Worm (Caenorhabditis elegans): ENCODE data around the gene trap-3.

DNA sequence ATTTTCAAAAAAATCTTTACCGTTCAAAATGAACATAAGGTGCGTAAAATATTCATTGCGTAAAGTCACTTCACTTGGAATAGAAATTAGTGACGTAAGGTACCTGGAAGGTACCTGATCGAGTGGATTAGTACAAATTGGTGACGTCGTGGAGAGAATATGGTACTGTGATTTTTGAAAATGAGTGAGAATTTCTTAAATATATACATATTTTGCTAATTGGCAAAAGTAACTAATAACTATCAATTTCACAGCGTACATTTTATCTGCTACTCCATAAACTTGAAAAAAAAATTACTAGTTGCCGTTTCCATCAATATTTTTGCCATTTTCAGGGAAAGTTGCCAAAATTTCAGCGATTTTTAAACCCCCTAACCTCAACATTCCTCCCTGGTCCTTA is 27.5 kb downstream of the trap-3 start:
- TF ChIP-seq hmg-4 (GFP tag; optimal IDR thresholded peaks at IDR 0.05) = no peak
- TF ChIP-seq ceh-36 (tag; optimal IDR thresholded peaks at IDR 0.05) = no peak

Data from whole organism, early embryonic.